Worm (Caenorhabditis elegans): Measurements from ENCODE around the gene F02C9.2.
A peak's percentile ranks its signal among the peaks of the same experiment; 100 is the strongest.

The F02C9.2 gene

ce11 chrV:3163143-3163542 is 29.6 kb downstream of the F02C9.2 start (continued):
- TF ChIP-seq F26F4.8 (GFP tag; conservative IDR thresholded peaks at IDR 0.05) (peak; percentile 71; the same call in 1 of the 2 replicates), daf-12 (tag; optimal IDR thresholded peaks at IDR 0.05) (no peak), saeg-2 (GFP tag; IDR thresholded peaks at IDR 0.05) (no peak), T20F7.1 (GFP tag; optimal IDR thresholded peaks at IDR 0.05) (no peak), Y105C5A.15 (GFP tag; IDR thresholded peaks at IDR 0.05) (no peak), attf-4 (tag; optimal IDR thresholded peaks at IDR 0.05) (no peak), tra-1 (GFP tag; IDR thresholded peaks at IDR 0.05) (0 out of 2 replicates have a peak, but pooled peaks have one; percentile 52), nhr-77 (tag; optimal IDR thresholded peaks at IDR 0.05) (no peak), daf-16 (GFP tag; optimal IDR thresholded peaks at IDR 0.05) (no peak), daf-16 (tag; optimal IDR thresholded peaks at IDR 0.05) (no peak), zip-11 (GFP tag; IDR thresholded peaks at IDR 0.05) (no peak), Y48G9A.11 (GFP tag; IDR thresholded peaks at IDR 0.05) (peak; percentile 61), lin-13 (GFP tag; optimal IDR thresholded peaks at IDR 0.05) (no peak), F44E2.7 (GFP tag; IDR thresholded peaks at IDR 0.05) (no peak), nhr-41 (GFP tag; IDR thresholded peaks at IDR 0.05) (no peak), lim-7 (GFP tag; IDR thresholded peaks at IDR 0.05) (peak; percentile 62; the same call in 1 of the 2 replicates), F49E8.2 (tag; optimal IDR thresholded peaks at IDR 0.05; ENCODE audit: borderline replicate concordance) (peak; percentile 66), ceh-44 (GFP tag; IDR thresholded peaks at IDR 0.05) (0 out of 2 replicates have a peak, but pooled peaks have one; percentile 16), ZK337.2 (GFP tag; IDR thresholded peaks at IDR 0.05) (no peak), fos-1 (tag; optimal IDR thresholded peaks at IDR 0.05) (no peak), ztf-7 (tag; optimal IDR thresholded peaks at IDR 0.05) (no peak), snpc-4 (tag; optimal IDR thresholded peaks at IDR 0.05) (no peak)

- TF ChIP-seq egl-27 (tag; optimal IDR thresholded peaks at IDR 0.05) (no peak), Y48G9A.11 (GFP tag; IDR thresholded peaks at IDR 0.05) (no peak), dmd-9 (GFP tag; IDR thresholded peaks at IDR 0.05) (no peak), ZK337.2 (GFP tag; IDR thresholded peaks at IDR 0.05) (no peak), dpl-1 (GFP tag; optimal IDR thresholded peaks at IDR 0.05) (no peak), mxl-2 (GFP tag; conservative IDR thresholded peaks at IDR 0.05) (no peak), zfp-2 (tag; optimal IDR thresholded peaks at IDR 0.05) (no peak), nhr-25 (tag; optimal IDR thresholded peaks at IDR 0.05; ENCODE audit: borderline replicate concordance, insufficient read depth) (no peak), mxl-3 (GFP tag; optimal IDR thresholded peaks at IDR 0.05) (no peak), nhr-48 (tag; optimal IDR thresholded peaks at IDR 0.05) (no peak), mdl-1 (tag; optimal IDR thresholded peaks at IDR 0.05) (no peak), spr-1 (tag; optimal IDR thresholded peaks at IDR 0.05) (no peak), F37D6.2 (tag; optimal IDR thresholded peaks at IDR 0.05) (no peak), tra-1 (GFP tag; IDR thresholded peaks at IDR 0.05) (no peak), unc-39 (tag; optimal IDR thresholded peaks at IDR 0.05) (no peak), ces-1 (GFP tag; optimal IDR thresholded peaks at IDR 0.05) (no peak)
Measured at ce11 chrV:3165438-3165837, 31.9 kb downstream of the F02C9.2 start, which contains the start of gene C36C5.14. Gene C36C5.14, minus strand, starts transcription at chrV:3165538.

ce11 chrV:3166260-3166659 is 32.8 kb downstream of the F02C9.2 start, which contains the start of gene C36C5.4:
Gene C36C5.4, plus strand, starts transcription at chrV:3166560.
- no peak for TF ChIP-seq ZK546.5 (tag; optimal IDR thresholded peaks at IDR 0.05)
- TF ChIP-seq sdz-12 (GFP tag; optimal IDR thresholded peaks at IDR 0.05): no peak
- no peak for TF ChIP-seq zip-11 (GFP tag; IDR thresholded peaks at IDR 0.05)
- TF ChIP-seq duxl-1 (tag; optimal IDR thresholded peaks at IDR 0.05; ENCODE audit: poor library complexity): no peak
- TF ChIP-seq ama-1 (optimal IDR thresholded peaks at IDR 0.05): no peak
- TF ChIP-seq ztf-11 (tag; optimal IDR thresholded peaks at IDR 0.05): no peak
- no peak for TF ChIP-seq nhr-6 (tag; optimal IDR thresholded peaks at IDR 0.05)
- no peak for TF ChIP-seq aly-2 (tag; optimal IDR thresholded peaks at IDR 0.05)
- TF ChIP-seq unc-130 (GFP tag; optimal IDR thresholded peaks at IDR 0.05): no peak
- no peak for TF ChIP-seq nhr-11 (tag; optimal IDR thresholded peaks at IDR 0.05)
- no peak for TF ChIP-seq nhr-102 (tag; optimal IDR thresholded peaks at IDR 0.05)
- no peak for TF ChIP-seq dpl-1 (GFP tag; optimal IDR thresholded peaks at IDR 0.05)
- no peak for TF ChIP-seq mdt-29 (GFP tag; IDR thresholded peaks at IDR 0.05)
- TF ChIP-seq nhr-28 (tag; optimal IDR thresholded peaks at IDR 0.05): no peak
- no peak for TF ChIP-seq ceh-20 (GFP tag; IDR thresholded peaks at IDR 0.05)
- TF ChIP-seq D1046.2 (GFP tag; IDR thresholded peaks at IDR 0.05): no peak
- TF ChIP-seq F26F4.8 (GFP tag; conservative IDR thresholded peaks at IDR 0.05): no peak
- TF ChIP-seq daf-8 (GFP tag; IDR thresholded peaks at IDR 0.05): no peak
